In the genomic region with DNA sequence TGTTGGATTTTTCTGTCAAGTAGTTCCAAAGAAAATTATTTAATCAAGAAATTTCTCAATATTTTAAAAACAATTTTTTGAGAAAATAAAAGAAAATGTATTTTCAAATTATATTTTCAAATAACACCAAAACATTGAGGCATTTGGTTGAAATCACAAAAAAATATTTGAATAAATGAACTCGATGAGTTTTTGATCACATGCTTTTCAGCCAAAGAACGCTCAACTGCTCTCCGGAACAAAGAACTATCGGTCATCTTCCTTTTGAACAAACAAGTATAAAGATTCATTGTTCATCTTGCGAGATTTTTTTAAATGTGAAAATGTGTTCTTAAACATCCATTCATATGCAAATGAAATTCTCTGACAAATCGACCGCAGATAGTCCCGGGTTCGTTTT, we compare ENCODE assay signal across 4 worm cellular contexts.
A peak's percentile ranks its signal among the peaks of the same experiment; 100 is the strongest.
TF ChIP-seq lines count a peak whose summit lies in the region.

No protein-coding gene starts in this region.

TF ChIP-seq in whole organism, L1 larva, 84 proteins besides CTCF, POLR2A, EP300 and RAD21:
- no peak for TF ChIP-seq pqm-1 (tag; optimal IDR thresholded peaks at IDR 0.05; lab: Kevin White, UChicago)
- no peak for TF ChIP-seq nhr-77 (tag; optimal IDR thresholded peaks at IDR 0.05; lab: Kevin White, UChicago)
- TF ChIP-seq skn-1 (tag; optimal IDR thresholded peaks at IDR 0.05; lab: Kevin White, UChicago): peak; percentile 20
- TF ChIP-seq lin-35 (GFP tag; optimal IDR thresholded peaks at IDR 0.05; lab: Kevin White, UChicago): peak in 1 of 2 experiments; percentile 14
- peak; percentile 80 for TF ChIP-seq nhr-19 (GFP tag; conservative IDR thresholded peaks at IDR 0.05; lab: Robert Waterston, UW)
- no peak for TF ChIP-seq nhr-237 (tag; optimal IDR thresholded peaks at IDR 0.05; lab: Kevin White, UChicago)
- TF ChIP-seq unc-98 (GFP tag; IDR thresholded peaks at IDR 0.05; lab: Robert Waterston, UW): no peak
- TF ChIP-seq irx-1 (tag; optimal IDR thresholded peaks at IDR 0.05; lab: Kevin White, UChicago): no peak

TF ChIP-seq in whole organism, L2 larva, 48 proteins besides CTCF, POLR2A, EP300 and RAD21:
- TF ChIP-seq mbf-1 (tag; optimal IDR thresholded peaks at IDR 0.05; lab: Kevin White, UChicago) (no peak), alr-1 (tag; optimal IDR thresholded peaks at IDR 0.05; lab: Kevin White, UChicago) (no peak), unc-55 (GFP tag; optimal IDR thresholded peaks at IDR 0.05; lab: Kevin White, UChicago) (no peak), crh-2 (tag; optimal IDR thresholded peaks at IDR 0.05; lab: Kevin White, UChicago) (peak; percentile 13), nhr-77 (tag; optimal IDR thresholded peaks at IDR 0.05; lab: Kevin White, UChicago) (no peak), nhr-21 (tag; optimal IDR thresholded peaks at IDR 0.05; lab: Kevin White, UChicago) (no peak), lin-39 (tag; optimal IDR thresholded peaks at IDR 0.05; lab: Kevin White, UChicago) (no peak), sma-9 (GFP tag; optimal IDR thresholded peaks at IDR 0.05; lab: Kevin White, UChicago) (peak; percentile 43), sma-9 (tag; optimal IDR thresholded peaks at IDR 0.05; lab: Kevin White, UChicago) (no peak), lsy-2 (tag; optimal IDR thresholded peaks at IDR 0.05; lab: Kevin White, UChicago) (peak in 1 of 2 experiments; percentile 5), gmeb-1 (tag; optimal IDR thresholded peaks at IDR 0.05; lab: Kevin White, UChicago) (no peak), ceh-82 (tag; optimal IDR thresholded peaks at IDR 0.05; lab: Kevin White, UChicago) (no peak), C34F6.9 (tag; optimal IDR thresholded peaks at IDR 0.05; lab: Kevin White, UChicago) (peak; percentile 20), elt-1 (tag; optimal IDR thresholded peaks at IDR 0.05; lab: Kevin White, UChicago) (no peak), peb-1 (tag; optimal IDR thresholded peaks at IDR 0.05; lab: Kevin White, UChicago) (no peak), zag-1 (tag; optimal IDR thresholded peaks at IDR 0.05; lab: Kevin White, UChicago) (no peak)

TF ChIP-seq in whole organism, L3 larva, 47 proteins besides CTCF, POLR2A, EP300 and RAD21:
- no peak for TF ChIP-seq ztf-11 (tag; optimal IDR thresholded peaks at IDR 0.05; lab: Kevin White, UChicago)
- peak; percentile 61 for TF ChIP-seq pqm-1 (tag; optimal IDR thresholded peaks at IDR 0.05; lab: Kevin White, UChicago)
- TF ChIP-seq egl-5 (tag; optimal IDR thresholded peaks at IDR 0.05; lab: Kevin White, UChicago): no peak
- TF ChIP-seq zag-1 (tag; optimal IDR thresholded peaks at IDR 0.05; lab: Kevin White, UChicago): no peak
- TF ChIP-seq nhr-25 (tag; optimal IDR thresholded peaks at IDR 0.05; lab: Kevin White, UChicago): no peak
- no peak for TF ChIP-seq lsy-12 (tag; optimal IDR thresholded peaks at IDR 0.05; lab: Kevin White, UChicago)
- TF ChIP-seq lin-15B (tag; optimal IDR thresholded peaks at IDR 0.05; lab: Kevin White, UChicago): no peak
- TF ChIP-seq nhr-23 (tag; optimal IDR thresholded peaks at IDR 0.05; lab: Kevin White, UChicago): no peak
- peak; percentile 50 for TF ChIP-seq pha-4 (tag; optimal IDR thresholded peaks at IDR 0.05; lab: Kevin White, UChicago)
- TF ChIP-seq aly-2 (tag; optimal IDR thresholded peaks at IDR 0.05; lab: Kevin White, UChicago): no peak
- peak; percentile 41 for TF ChIP-seq fkh-10 (GFP tag; optimal IDR thresholded peaks at IDR 0.05; lab: Kevin White, UChicago)
- no peak for TF ChIP-seq fkh-2 (tag; optimal IDR thresholded peaks at IDR 0.05; lab: Kevin White, UChicago)
- no peak for TF ChIP-seq skn-1 (tag; optimal IDR thresholded peaks at IDR 0.05; lab: Kevin White, UChicago)
- TF ChIP-seq nhr-237 (tag; optimal IDR thresholded peaks at IDR 0.05; lab: Kevin White, UChicago): no peak
- TF ChIP-seq ztf-4 (tag; optimal IDR thresholded peaks at IDR 0.05; lab: Kevin White, UChicago): no peak
- TF ChIP-seq nhr-12 (tag; optimal IDR thresholded peaks at IDR 0.05; lab: Kevin White, UChicago): no peak
- no peak for TF ChIP-seq mml-1 (tag; optimal IDR thresholded peaks at IDR 0.05; lab: Kevin White, UChicago)
- no peak for TF ChIP-seq ceh-9 (tag; optimal IDR thresholded peaks at IDR 0.05; lab: Kevin White, UChicago)
- TF ChIP-seq nhr-11 (tag; optimal IDR thresholded peaks at IDR 0.05; lab: Kevin White, UChicago): no peak
- no peak for TF ChIP-seq eor-1 (tag; optimal IDR thresholded peaks at IDR 0.05; lab: Kevin White, UChicago)

TF ChIP-seq in whole organism, L4 larva, 104 proteins besides CTCF, POLR2A, EP300 and RAD21:
- TF ChIP-seq sdz-12 (GFP tag; optimal IDR thresholded peaks at IDR 0.05; lab: Kevin White, UChicago): no peak
- TF ChIP-seq mxl-2 (GFP tag; conservative IDR thresholded peaks at IDR 0.05; lab: Robert Waterston, UW): no peak
- no peak for TF ChIP-seq dpl-1 (GFP tag; optimal IDR thresholded peaks at IDR 0.05; lab: Kevin White, UChicago)
- TF ChIP-seq lsy-2 (tag; optimal IDR thresholded peaks at IDR 0.05; lab: Kevin White, UChicago): no peak
- TF ChIP-seq nhr-77 (tag; optimal IDR thresholded peaks at IDR 0.05; lab: Kevin White, UChicago): peak; percentile 18
- no peak for TF ChIP-seq ztf-11 (tag; optimal IDR thresholded peaks at IDR 0.05; lab: Kevin White, UChicago)
- TF ChIP-seq F37D6.2 (tag; optimal IDR thresholded peaks at IDR 0.05; lab: Kevin White, UChicago): no peak
- TF ChIP-seq daf-16 (GFP tag; optimal IDR thresholded peaks at IDR 0.05; lab: Kevin White, UChicago): no peak
- TF ChIP-seq daf-16 (tag; optimal IDR thresholded peaks at IDR 0.05; lab: Kevin White, UChicago): peak; percentile 50
- no peak for TF ChIP-seq ces-1 (GFP tag; optimal IDR thresholded peaks at IDR 0.05; lab: Kevin White, UChicago)
- peak; percentile 15; the same call in 1 of the 2 replicates for TF ChIP-seq dmd-6 (GFP tag; IDR thresholded peaks at IDR 0.05; lab: Robert Waterston, UW)
- TF ChIP-seq pqm-1 (tag; optimal IDR thresholded peaks at IDR 0.05; lab: Kevin White, UChicago): no peak
- TF ChIP-seq dve-1 (tag; optimal IDR thresholded peaks at IDR 0.05; lab: Kevin White, UChicago; ENCODE audit: insufficient read depth): peak; percentile 39
- TF ChIP-seq unc-62 (GFP tag; optimal IDR thresholded peaks at IDR 0.05 in 1 of 2; lab: Kevin White, UChicago): peak in 1 of 2 experiments; percentile 12
- no peak for TF ChIP-seq unc-62 (tag; optimal IDR thresholded peaks at IDR 0.05; lab: Kevin White, UChicago)
- no peak for TF ChIP-seq skn-1 (tag; optimal IDR thresholded peaks at IDR 0.05; lab: Kevin White, UChicago)
- no peak for TF ChIP-seq hmg-1.1 (GFP tag; IDR thresholded peaks at IDR 0.05; lab: Robert Waterston, UW)
- TF ChIP-seq ceh-44 (GFP tag; IDR thresholded peaks at IDR 0.05; lab: Robert Waterston, UW): no peak
